Fruit fly (Drosophila melanogaster): ENCODE measurements around the gene CG9555.

The CG9555 gene

dm6 chr2L:8952194-8953037, 39.1 kb upstream of the CG9555 start (continued):
- TF ChIP-seq oc (tag; optimal IDR thresholded peaks at IDR 0.05) = no peak
- peak; percentile 52 for TF ChIP-seq HHEX (GFP tag; optimal IDR thresholded peaks at IDR 0.05)
- peak; percentile 44 for TF ChIP-seq Lhr (GFP tag; optimal IDR thresholded peaks at IDR 0.05)
- TF ChIP-seq CG15514 (GFP tag; optimal IDR thresholded peaks at IDR 0.05) = peak; percentile 39
- peak; percentile 33 for TF ChIP-seq CG2875 (GFP tag; optimal IDR thresholded peaks at IDR 0.05)
- no peak for TF ChIP-seq hkb (optimal IDR thresholded peaks at IDR 0.05)
- peak; percentile 66 for TF ChIP-seq hkb (GFP tag; IDR thresholded peaks at IDR 0.05)
- peak; percentile 49 for TF ChIP-seq Antp (GFP tag; optimal IDR thresholded peaks at IDR 0.05)

DNA sequence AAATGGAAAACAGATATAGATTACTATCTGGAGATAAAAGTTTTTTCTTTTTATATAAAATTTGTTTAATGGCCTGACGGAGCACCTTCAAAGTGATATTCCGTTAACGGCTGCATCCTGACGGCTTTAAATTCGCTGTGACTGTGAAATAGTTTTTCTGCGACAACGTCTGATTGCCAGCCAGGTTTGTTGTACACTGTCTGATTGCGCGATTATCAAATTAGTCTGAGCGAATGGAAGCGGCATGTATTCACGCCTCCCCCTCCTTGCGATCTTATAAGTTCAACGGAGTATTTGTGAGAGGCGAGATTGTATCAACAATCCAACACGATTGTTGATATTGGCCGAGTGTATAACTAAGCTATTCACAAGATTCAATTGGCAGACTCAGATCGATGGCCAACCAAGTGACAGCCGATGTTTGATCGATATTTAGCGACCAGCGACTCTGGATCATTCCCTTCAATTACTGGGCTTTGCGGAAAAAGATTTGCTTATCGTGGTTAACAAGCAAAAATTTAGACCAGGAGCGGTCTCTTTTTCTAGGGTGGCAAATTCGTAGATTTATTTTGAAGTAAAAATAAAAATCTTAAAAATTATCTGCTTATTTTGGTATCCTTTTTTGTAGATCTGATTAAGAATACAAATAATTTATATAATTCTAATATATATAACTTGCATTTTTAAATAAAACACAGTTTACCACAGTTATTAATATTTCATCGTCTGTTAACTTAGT, 35.8 kb upstream of the CG9555 start:
- no peak for TF ChIP-seq inv (GFP tag; IDR thresholded peaks at IDR 0.05; ENCODE audit: partially characterized antibody)
- no peak for TF ChIP-seq gro (GFP tag; optimal IDR thresholded peaks at IDR 0.05)
- TF ChIP-seq CG2875 (GFP tag; optimal IDR thresholded peaks at IDR 0.05) = no peak
- no peak for TF ChIP-seq Ptx1 (GFP tag; IDR thresholded peaks at IDR 0.05)
- no peak for TF ChIP-seq CG2129 (GFP tag; IDR thresholded peaks at IDR 0.05; ENCODE audit: partially characterized antibody)
- TF ChIP-seq Xrp1 (GFP tag; IDR thresholded peaks at IDR 0.05) = no peak
- no peak for TF ChIP-seq dati (GFP tag; IDR thresholded peaks at IDR 0.05)
- no peak for TF ChIP-seq CG8290 (GFP tag; optimal IDR thresholded peaks at IDR 0.05)
- peak in 1 of 2 experiments; percentile 60 for TF ChIP-seq CG8290 (tag; optimal IDR thresholded peaks at IDR 0.05)
- peak; percentile 7; the same call in 1 of the 2 replicates for TF ChIP-seq Rfx (GFP tag; IDR thresholded peaks at IDR 0.05)
- TF ChIP-seq CG16815 (GFP tag; optimal IDR thresholded peaks at IDR 0.05) = no peak
- no peak for TF ChIP-seq gfzf (GFP tag; optimal IDR thresholded peaks at IDR 0.05)
- no peak for TF ChIP-seq yki (optimal IDR thresholded peaks at IDR 0.05)
- no peak for TF ChIP-seq stc (GFP tag; IDR thresholded peaks at IDR 0.05)
- TF ChIP-seq scrt (GFP tag; optimal IDR thresholded peaks at IDR 0.05) = no peak
- TF ChIP-seq CG11695 (GFP tag; IDR thresholded peaks at IDR 0.05) = peak; percentile 42; the same call in 1 of the 3 replicates
- no peak for TF ChIP-seq Sin3A (optimal IDR thresholded peaks at IDR 0.05)
- no peak for TF ChIP-seq CG9215 (GFP tag; IDR thresholded peaks at IDR 0.05)
- TF ChIP-seq bbx (GFP tag; IDR thresholded peaks at IDR 0.05; ENCODE audit: partially characterized antibody) = no peak
- peak; percentile 25 for TF ChIP-seq CG3995 (GFP tag; optimal IDR thresholded peaks at IDR 0.05)
- TF ChIP-seq Awh (GFP tag; IDR thresholded peaks at IDR 0.05) = no peak
- no peak for TF ChIP-seq en (GFP tag; optimal IDR thresholded peaks at IDR 0.05)
- no peak for TF ChIP-seq CG6272 (GFP tag; IDR thresholded peaks at IDR 0.05)
- TF ChIP-seq mirr (GFP tag; optimal IDR thresholded peaks at IDR 0.05) = peak; percentile 37
- no peak for TF ChIP-seq B-H1 (GFP tag; IDR thresholded peaks at IDR 0.05)
- TF ChIP-seq Dad (GFP tag; optimal IDR thresholded peaks at IDR 0.05) = no peak
- peak; percentile 2 for TF ChIP-seq lilli (GFP tag; optimal IDR thresholded peaks at IDR 0.05)
- TF ChIP-seq Dek (tag; optimal IDR thresholded peaks at IDR 0.05) = peak; percentile 31
- TF ChIP-seq CG14014 (GFP tag; IDR thresholded peaks at IDR 0.05) = peak; percentile 17; the same call in 1 of the 2 replicates
- peak; percentile 38 for TF ChIP-seq gem (tag; optimal IDR thresholded peaks at IDR 0.05)
- TF ChIP-seq grn (GFP tag; optimal IDR thresholded peaks at IDR 0.05) = peak; percentile 34
- no peak for TF ChIP-seq sr (GFP tag; IDR thresholded peaks at IDR 0.05)
- no peak for TF ChIP-seq knrl (GFP tag; IDR thresholded peaks at IDR 0.05; ENCODE audit: partially characterized antibody)
- TF ChIP-seq tll (GFP tag; optimal IDR thresholded peaks at IDR 0.05) = no peak
- TF ChIP-seq Mrtf (GFP tag; IDR thresholded peaks at IDR 0.05) = no peak
- peak; percentile 29 for TF ChIP-seq CG2678 (tag; optimal IDR thresholded peaks at IDR 0.05)
- TF ChIP-seq CG10543 (GFP tag; optimal IDR thresholded peaks at IDR 0.05) = peak; percentile 1
- no peak for TF ChIP-seq ac (GFP tag; optimal IDR thresholded peaks at IDR 0.05)
- no peak for TF ChIP-seq CG9817 (tag; optimal IDR thresholded peaks at IDR 0.05)
- TF ChIP-seq CHES-1-like (GFP tag; optimal IDR thresholded peaks at IDR 0.05) = no peak

Data from whole organism, embryonic.